Worm (Caenorhabditis elegans) whole organism, L2 larva: Measurements from ENCODE around the gene mpz-5.
A peak's percentile ranks its signal among the peaks of the same experiment; 100 is the strongest.
"Not testable (repeated sequence)": the region's sequence is repeated elsewhere in the genome, so short reads cannot be mapped to it uniquely, and the experiment has no call there.

Experiments used
- F13H6.1 ChIP-seq: sonication (generic microtip); optimal IDR thresholded peaks from 2 replicates; lab custom pipeline; 2016; ENCODE audit warnings: missing genetic modification characterization, missing compliant biosample characterization
- Y55F3AM.14 ChIP-seq: fragments of 200-800 bp; sonication (Bioruptor generic); optimal IDR thresholded peaks from 2 replicates; lab custom pipeline; 2018; ENCODE audit warnings: mild to moderate bottlenecking, missing genetic modification characterization, missing compliant biosample characterization
- ZK546.5 ChIP-seq: sonication (generic microtip); optimal IDR thresholded peaks from 2 replicates; lab custom pipeline; 2017; ENCODE audit warnings: missing biosample characterization, missing genetic modification characterization
- ama-1 ChIP-seq: fragments of 150-350 bp; optimal IDR thresholded peaks from 2 replicates; lab custom pipeline; 2018; ENCODE audit warnings: inconsistent platforms
- blmp-1 ChIP-seq: sonication (generic microtip); optimal IDR thresholded peaks from 2 replicates; lab custom pipeline; 2017; ENCODE audit warnings: missing genetic modification characterization, mild to moderate bottlenecking, missing compliant biosample characterization, antibody characterized with exemption, moderate library complexity; ENCODE audit not compliant: insufficient read depth
- ceh-82 ChIP-seq: fragments of 150-350 bp; optimal IDR thresholded peaks from 2 replicates; lab custom pipeline; 2014; ENCODE audit warnings: missing biosample characterization, missing genetic modification characterization
- crh-2 ChIP-seq: sonication (generic microtip); optimal IDR thresholded peaks from 2 replicates; lab custom pipeline; 2017; ENCODE audit warnings: missing biosample characterization, missing genetic modification characterization
- fos-1 ChIP-seq: fragments of 150-350 bp; optimal IDR thresholded peaks from 2 replicates; lab custom pipeline; 2014; ENCODE audit warnings: missing biosample characterization, missing genetic modification characterization
- gmeb-1 ChIP-seq: fragments of 150-350 bp; optimal IDR thresholded peaks from 2 replicates; lab custom pipeline; 2014; ENCODE audit warnings: missing biosample characterization, missing genetic modification characterization
- lin-11 ChIP-seq: fragments of 150-350 bp; sonication (generic microtip); optimal IDR thresholded peaks from 2 replicates; lab custom pipeline; 2014; ENCODE audit warnings: missing biosample characterization, missing genetic modification characterization, inconsistent platforms, mixed read lengths
- lin-39 ChIP-seq: fragments of 150-350 bp; optimal IDR thresholded peaks from 2 replicates; lab custom pipeline; 2014; ENCODE audit warnings: missing biosample characterization, missing genetic modification reagents, missing genetic modification characterization
- mab-5 ChIP-seq: fragments of 150-350 bp; optimal IDR thresholded peaks from 2 replicates; lab custom pipeline; 2014; ENCODE audit warnings: missing biosample characterization, missing genetic modification characterization
- mdl-1 ChIP-seq, 2 experiments: fragments of 150-350 bp in 1 of 2; sonication (generic microtip) in 1 of 2; optimal IDR thresholded peaks; 2 replicates each; lab custom pipeline; 2017; ENCODE audit warnings: missing biosample characterization in 2 of 2, missing genetic modification characterization in 2 of 2
- nhr-10 ChIP-seq: sonication (generic microtip); optimal IDR thresholded peaks from 2 replicates; lab custom pipeline; 2017; ENCODE audit warnings: missing biosample characterization, missing genetic modification characterization
- nhr-11 ChIP-seq: fragments of 150-350 bp; optimal IDR thresholded peaks from 2 replicates; lab custom pipeline; 2014; ENCODE audit warnings: missing biosample characterization, missing genetic modification characterization
- nhr-129 ChIP-seq: fragments of 150-350 bp; optimal IDR thresholded peaks from 2 replicates; lab custom pipeline; 2014; ENCODE audit warnings: missing biosample characterization, missing genetic modification characterization
- nhr-23 ChIP-seq: fragments of 150-350 bp; optimal IDR thresholded peaks from 2 replicates; lab custom pipeline; 2014; ENCODE audit warnings: missing biosample characterization, missing genetic modification reagents, missing genetic modification characterization
- nhr-25 ChIP-seq: fragments of 150-350 bp; sonication (generic microtip); optimal IDR thresholded peaks from 3 replicates; lab custom pipeline; 2014; ENCODE audit warnings: missing biosample characterization, missing genetic modification characterization
- nhr-6 ChIP-seq: fragments of 150-350 bp; optimal IDR thresholded peaks from 2 replicates; lab custom pipeline; 2014; ENCODE audit warnings: missing biosample characterization, missing genetic modification characterization
- nhr-77 ChIP-seq: fragments of 150-350 bp; optimal IDR thresholded peaks from 2 replicates; lab custom pipeline; 2014; ENCODE audit warnings: missing biosample characterization, missing genetic modification characterization
- sem-4 ChIP-seq: fragments of 150-350 bp; optimal IDR thresholded peaks from 2 replicates; lab custom pipeline; 2014; ENCODE audit warnings: missing biosample characterization, missing genetic modification reagents, missing genetic modification characterization
- skn-1 ChIP-seq: sonication (generic microtip); optimal IDR thresholded peaks from 2 replicates; lab custom pipeline; 2017; ENCODE audit warnings: missing biosample characterization, missing genetic modification characterization
- sma-3 ChIP-seq: sonication (generic microtip); optimal IDR thresholded peaks from 2 replicates; lab custom pipeline; 2016; ENCODE audit warnings: missing genetic modification reagents, missing genetic modification characterization, missing compliant biosample characterization
- sma-9 ChIP-seq, 2 experiments: fragments of 150-350 bp in 1 of 2; sonication (generic microtip) in 1 of 2; optimal IDR thresholded peaks; 2 replicates each; lab custom pipeline; 2014 to 2016; ENCODE audit warnings: missing genetic modification characterization in 2 of 2, mild to moderate bottlenecking in 1 of 2, missing biosample characterization in 1 of 2, missing compliant biosample characterization in 1 of 2, missing genetic modification reagents in 1 of 2, moderate library complexity in 1 of 2
- snpc-4 ChIP-seq: fragments of 150-350 bp; optimal IDR thresholded peaks from 2 replicates; lab custom pipeline; 2014; ENCODE audit warnings: missing biosample characterization, missing genetic modification characterization
- unc-55 ChIP-seq: fragments of 150-350 bp; sonication (generic microtip); optimal IDR thresholded peaks from 3 replicates; lab custom pipeline; 2014; ENCODE audit warnings: missing biosample characterization, missing genetic modification reagents, missing genetic modification characterization

The mpz-5 gene

ce11 chrIV:10331882-10332281 lies 41.7 kb downstream of the mpz-5 start:
- peak; percentile 22 for TF ChIP-seq sma-9 (GFP tag; optimal IDR thresholded peaks at IDR 0.05; lab: Kevin White, UChicago)
- no peak for TF ChIP-seq sma-9 (tag; optimal IDR thresholded peaks at IDR 0.05; lab: Kevin White, UChicago)
- no peak for TF ChIP-seq nhr-11 (tag; lab: Kevin White, UChicago)
- no peak for TF ChIP-seq ZK546.5 (tag; lab: Kevin White, UChicago)
- TF ChIP-seq snpc-4 (tag; lab: Kevin White, UChicago) = no peak
- no peak for TF ChIP-seq ceh-82
- TF ChIP-seq unc-55 (GFP tag; lab: Kevin White, UChicago) = peak; percentile 45
- TF ChIP-seq sma-3 (GFP tag; lab: Kevin White, UChicago) = no peak
- TF ChIP-seq blmp-1 = no peak
- no peak for TF ChIP-seq nhr-6 (tag; lab: Kevin White, UChicago)
- TF ChIP-seq Y55F3AM.14 (GFP tag; lab: Kevin White, UChicago) = no peak
- no peak for TF ChIP-seq F13H6.1 (tag; lab: Kevin White, UChicago)
- TF ChIP-seq skn-1 (tag; lab: Kevin White, UChicago) = no peak
- TF ChIP-seq crh-2 (tag; lab: Kevin White, UChicago) = peak; percentile 70
- no peak for TF ChIP-seq sem-4 (tag; lab: Kevin White, UChicago)
- no peak for TF ChIP-seq mab-5
- TF ChIP-seq lin-11 = no peak
- peak; percentile 93 for TF ChIP-seq fos-1
- peak; percentile 32 for TF ChIP-seq gmeb-1 (tag; lab: Kevin White, UChicago)
- TF ChIP-seq nhr-129 (tag; lab: Kevin White, UChicago) = peak; percentile 36

DNA sequence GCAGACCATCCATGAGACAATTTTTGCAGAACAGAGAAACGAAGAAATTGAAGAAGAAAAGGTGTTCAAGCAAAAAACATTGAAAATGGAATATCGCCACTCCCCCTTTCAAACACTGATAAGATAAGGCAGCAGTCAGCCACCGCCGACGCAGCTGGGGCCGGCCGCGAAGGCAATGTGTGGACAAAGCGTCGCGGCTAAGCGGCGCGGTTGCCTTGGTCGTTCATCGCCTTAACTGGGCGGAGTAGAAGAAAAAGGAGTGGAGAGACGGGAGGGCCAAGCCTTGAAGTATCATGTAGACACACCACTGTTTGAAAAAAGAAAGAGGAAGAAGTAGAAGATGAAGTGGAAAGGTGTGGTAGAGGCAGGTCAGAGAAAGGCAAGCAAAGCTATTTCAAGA lies 42.7 kb downstream of the mpz-5 start:
- no peak for TF ChIP-seq nhr-11 (tag; lab: Kevin White, UChicago)
- TF ChIP-seq snpc-4 (tag; lab: Kevin White, UChicago) = no peak
- no peak for TF ChIP-seq nhr-77 (tag; lab: Kevin White, UChicago)
- TF ChIP-seq F13H6.1 (tag; lab: Kevin White, UChicago) = peak; percentile 25
- peak; percentile 44 for TF ChIP-seq sma-3 (GFP tag; lab: Kevin White, UChicago)
- peak; percentile 68 for TF ChIP-seq fos-1
- TF ChIP-seq nhr-6 (tag; lab: Kevin White, UChicago) = no peak
- TF ChIP-seq mdl-1 (tag; optimal IDR thresholded peaks at IDR 0.05; lab: Kevin White, UChicago) = no peak
- TF ChIP-seq sma-9 (GFP tag; optimal IDR thresholded peaks at IDR 0.05; lab: Kevin White, UChicago) = peak; percentile 28
- no peak for TF ChIP-seq sma-9 (tag; optimal IDR thresholded peaks at IDR 0.05; lab: Kevin White, UChicago)
- no peak for TF ChIP-seq nhr-10 (tag; lab: Kevin White, UChicago)
- peak; percentile 35 for TF ChIP-seq crh-2 (tag; lab: Kevin White, UChicago)
- TF ChIP-seq nhr-25 = peak; percentile 17
- TF ChIP-seq blmp-1 = peak; percentile 22
- TF ChIP-seq nhr-23 (tag; lab: Kevin White, UChicago) = no peak
- no peak for TF ChIP-seq lin-39 (tag; lab: Kevin White, UChicago)

DNA sequence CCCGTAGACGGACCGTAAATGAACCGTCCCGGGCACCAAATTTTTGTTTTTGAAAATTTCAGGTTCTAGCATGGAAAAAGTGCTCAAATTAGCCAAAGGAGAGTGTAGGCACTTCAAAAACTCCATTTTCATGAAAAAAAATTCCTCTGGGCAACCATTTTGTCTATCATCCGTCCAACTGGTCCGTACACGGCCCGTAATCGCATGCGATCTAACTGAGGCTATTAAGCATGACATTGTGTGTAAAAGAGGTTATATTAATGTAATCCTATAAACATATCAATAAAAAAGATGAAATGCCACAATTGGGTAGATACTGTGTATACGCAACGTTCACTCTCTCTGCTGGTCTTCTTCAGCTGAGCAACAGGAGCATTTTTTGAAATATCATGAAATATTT lies 51.0 kb downstream of the mpz-5 start, which contains the start of gene R09E10.1:
R09E10.1 (minus strand) TSS at position 101 of the 400 bp plus-strand sequence.
- not testable (repeated sequence) for TF ChIP-seq F13H6.1 (tag; lab: Kevin White, UChicago); ama-1 (lab: Kevin White, UChicago); nhr-6 (tag; lab: Kevin White, UChicago)
- TF ChIP-seq, all 48 proteins: peak for 0; not testable (repeated sequence) for 48
